Fruit fly (Drosophila melanogaster): ENCODE measurements around the gene nAChRalpha7.
A peak's percentile ranks its signal among the peaks of the same experiment; 100 is the strongest.

Gene nAChRalpha7

dm6 chrX:19348222-19348621, at the start of gene nAChRalpha7:
TSS of gene nAChRalpha7 (minus strand) at chrX:19348447.
- TF ChIP-seq usp (GFP tag; optimal IDR thresholded peaks at IDR 0.05) (no peak), psq (optimal IDR thresholded peaks at IDR 0.05) (no peak)

DNA sequence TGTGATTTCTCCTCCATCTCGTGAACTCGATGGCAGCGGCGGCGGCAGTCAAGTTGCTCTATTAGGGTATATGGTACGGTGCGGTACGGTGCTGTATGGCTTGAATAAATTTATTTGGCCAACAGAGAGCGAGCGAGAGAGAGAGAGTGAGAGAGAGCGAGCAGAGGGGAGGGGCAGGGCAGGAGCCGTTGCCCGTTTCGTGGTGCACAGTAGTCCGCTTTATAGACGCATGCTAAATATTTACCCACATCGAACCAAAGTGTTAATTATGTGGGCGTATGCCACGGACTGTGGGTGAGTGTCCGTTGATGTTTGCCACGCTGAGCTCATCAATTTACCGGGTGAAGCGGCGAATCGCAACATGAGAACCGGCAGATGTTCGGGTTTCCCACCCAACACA, 48.4 kb upstream of the nAChRalpha7 start:
- no peak for TF ChIP-seq Dll (optimal IDR thresholded peaks at IDR 0.05)
- no peak for TF ChIP-seq usp (GFP tag; optimal IDR thresholded peaks at IDR 0.05)
- no peak for TF ChIP-seq psq (optimal IDR thresholded peaks at IDR 0.05)
- TF ChIP-seq EcR (GFP tag; optimal IDR thresholded peaks at IDR 0.05): no peak
- no peak for TF ChIP-seq pan (optimal IDR thresholded peaks at IDR 0.05)
- TF ChIP-seq CG8478 (optimal IDR thresholded peaks at IDR 0.05): no peak

dm6 chrX:19390634-19391033, 42.4 kb upstream of the nAChRalpha7 start:
- no peak for TF ChIP-seq usp (GFP tag; optimal IDR thresholded peaks at IDR 0.05)
- no peak for TF ChIP-seq pan (optimal IDR thresholded peaks at IDR 0.05)
- TF ChIP-seq Dll (optimal IDR thresholded peaks at IDR 0.05): no peak
- TF ChIP-seq CG8478 (optimal IDR thresholded peaks at IDR 0.05): no peak
- TF ChIP-seq EcR (GFP tag; optimal IDR thresholded peaks at IDR 0.05): no peak
- no peak for TF ChIP-seq psq (optimal IDR thresholded peaks at IDR 0.05)

DNA sequence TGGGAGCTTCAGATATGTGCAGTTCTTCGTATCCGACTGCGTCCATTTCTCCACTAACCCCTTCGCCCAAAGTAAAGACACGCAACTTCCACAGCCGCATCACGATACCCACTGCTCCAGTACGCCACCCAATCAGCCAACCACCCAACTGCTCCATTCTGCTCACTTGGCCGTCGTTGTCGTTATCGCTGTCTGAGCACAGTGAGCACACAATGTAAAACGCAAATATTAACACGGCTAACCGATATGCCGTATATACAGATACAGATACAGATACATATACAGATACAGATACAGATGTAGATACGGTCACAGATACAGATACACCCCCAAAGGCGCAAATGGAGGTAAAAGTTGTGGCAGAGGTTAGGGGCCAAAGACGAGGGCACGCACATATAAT, 27.2 kb upstream of the nAChRalpha7 start:
- TF ChIP-seq CG8478 (optimal IDR thresholded peaks at IDR 0.05) (no peak), usp (GFP tag; optimal IDR thresholded peaks at IDR 0.05) (no peak), EcR (GFP tag; optimal IDR thresholded peaks at IDR 0.05) (no peak), pan (optimal IDR thresholded peaks at IDR 0.05) (no peak)

- TF ChIP-seq pan (optimal IDR thresholded peaks at IDR 0.05) (no peak), EcR (GFP tag; optimal IDR thresholded peaks at IDR 0.05) (peak in 1 of 2 experiments; percentile 77)
These were observed 23.8 kb upstream of the nAChRalpha7 start for dm6 chrX:19371996-19372410.

- no peak for TF ChIP-seq psq (optimal IDR thresholded peaks at IDR 0.05)
- peak; percentile 67 for TF ChIP-seq pan (optimal IDR thresholded peaks at IDR 0.05)
These were observed 23.1 kb upstream of the nAChRalpha7 start for dm6 chrX:19371135-19371938.

- TF ChIP-seq usp (GFP tag; optimal IDR thresholded peaks at IDR 0.05) (no peak), Dll (optimal IDR thresholded peaks at IDR 0.05) (no peak), pan (optimal IDR thresholded peaks at IDR 0.05) (no peak), CG8478 (optimal IDR thresholded peaks at IDR 0.05) (no peak), psq (optimal IDR thresholded peaks at IDR 0.05) (no peak), EcR (GFP tag; optimal IDR thresholded peaks at IDR 0.05) (no peak)
These were observed 21.6 kb upstream of the nAChRalpha7 start for dm6 chrX:19369865-19370264.

DNA sequence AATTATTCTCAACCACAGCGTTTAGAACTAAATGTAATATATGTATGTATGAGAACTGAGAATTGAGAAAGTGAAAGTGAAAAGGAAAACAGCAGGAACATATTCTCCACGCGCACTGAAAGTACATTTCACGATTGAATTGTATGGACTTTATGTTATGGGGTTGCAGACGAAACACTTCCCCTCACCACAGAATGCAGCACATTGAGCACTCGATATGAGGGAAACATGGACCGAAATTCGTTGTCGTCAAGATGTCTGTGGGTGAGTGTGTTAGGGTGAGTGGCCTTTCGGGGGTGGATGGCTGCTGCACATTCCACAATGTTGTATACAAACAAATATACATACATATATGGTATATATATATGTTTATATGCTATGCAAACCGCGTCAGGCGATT, 15.8 kb upstream of the nAChRalpha7 start:
- TF ChIP-seq EcR (GFP tag; optimal IDR thresholded peaks at IDR 0.05) (no peak), CG8478 (optimal IDR thresholded peaks at IDR 0.05) (no peak)

DNA sequence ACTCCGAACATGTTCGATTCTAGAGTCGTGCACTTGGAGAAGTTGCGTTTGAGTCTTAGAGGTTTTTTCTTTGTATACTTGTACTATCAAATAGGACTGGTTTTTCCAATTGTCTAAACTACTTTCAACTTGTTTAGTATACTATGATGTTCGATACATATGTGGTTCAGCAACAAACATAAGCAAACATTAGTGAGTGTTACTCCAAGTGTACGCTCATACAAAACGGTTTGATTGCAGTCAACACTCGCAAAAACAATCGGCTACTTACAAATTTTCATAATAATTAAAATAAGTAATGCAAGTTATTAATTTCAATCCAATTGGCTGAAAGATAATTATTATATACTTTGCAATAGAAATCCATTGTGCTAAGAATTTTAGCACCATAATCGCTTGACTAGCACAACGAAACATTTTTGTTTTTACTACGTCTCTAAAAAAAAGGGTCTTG, 13.2 kb upstream of the nAChRalpha7 start:
- TF ChIP-seq pan (optimal IDR thresholded peaks at IDR 0.05) (no peak), usp (GFP tag; optimal IDR thresholded peaks at IDR 0.05) (no peak), CG8478 (optimal IDR thresholded peaks at IDR 0.05) (no peak), Dll (optimal IDR thresholded peaks at IDR 0.05) (no peak), EcR (GFP tag; optimal IDR thresholded peaks at IDR 0.05) (no peak), psq (optimal IDR thresholded peaks at IDR 0.05) (no peak)

DNA sequence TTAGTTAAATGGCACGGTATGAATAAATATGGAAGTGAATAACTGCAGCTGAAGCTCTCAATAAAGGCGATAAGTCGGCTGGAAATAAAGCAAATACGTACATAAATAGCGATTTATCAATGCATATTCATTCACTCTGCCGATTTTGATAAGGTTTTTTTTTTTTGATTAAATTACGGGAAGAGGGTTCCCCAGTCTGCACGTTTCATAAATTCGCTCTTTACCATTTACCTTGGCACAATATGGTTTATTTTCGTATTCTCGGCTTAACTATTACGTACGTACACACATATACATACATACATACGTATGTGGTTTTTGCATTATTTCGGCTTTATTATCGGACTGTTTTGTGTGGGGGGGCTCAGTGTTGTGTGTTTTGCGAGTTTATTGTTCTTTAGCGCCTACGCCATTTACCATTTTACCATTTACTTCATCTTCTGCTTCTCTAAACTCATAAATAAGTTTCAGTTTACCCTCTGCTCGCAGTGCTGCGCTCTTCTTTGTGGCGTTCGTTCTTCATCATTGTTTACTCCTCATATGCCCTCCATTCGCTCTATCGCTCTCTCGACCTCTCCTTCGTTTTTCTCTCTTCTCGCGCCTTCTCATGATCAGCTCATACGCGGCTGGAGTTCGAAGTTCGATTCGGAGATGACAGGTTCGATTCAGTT, 12.6 kb upstream of the nAChRalpha7 start:
- TF ChIP-seq EcR (GFP tag; optimal IDR thresholded peaks at IDR 0.05) (no peak), Dll (optimal IDR thresholded peaks at IDR 0.05) (no peak), psq (optimal IDR thresholded peaks at IDR 0.05) (no peak), pan (optimal IDR thresholded peaks at IDR 0.05) (no peak), usp (GFP tag; optimal IDR thresholded peaks at IDR 0.05) (no peak), CG8478 (optimal IDR thresholded peaks at IDR 0.05) (no peak)

DNA sequence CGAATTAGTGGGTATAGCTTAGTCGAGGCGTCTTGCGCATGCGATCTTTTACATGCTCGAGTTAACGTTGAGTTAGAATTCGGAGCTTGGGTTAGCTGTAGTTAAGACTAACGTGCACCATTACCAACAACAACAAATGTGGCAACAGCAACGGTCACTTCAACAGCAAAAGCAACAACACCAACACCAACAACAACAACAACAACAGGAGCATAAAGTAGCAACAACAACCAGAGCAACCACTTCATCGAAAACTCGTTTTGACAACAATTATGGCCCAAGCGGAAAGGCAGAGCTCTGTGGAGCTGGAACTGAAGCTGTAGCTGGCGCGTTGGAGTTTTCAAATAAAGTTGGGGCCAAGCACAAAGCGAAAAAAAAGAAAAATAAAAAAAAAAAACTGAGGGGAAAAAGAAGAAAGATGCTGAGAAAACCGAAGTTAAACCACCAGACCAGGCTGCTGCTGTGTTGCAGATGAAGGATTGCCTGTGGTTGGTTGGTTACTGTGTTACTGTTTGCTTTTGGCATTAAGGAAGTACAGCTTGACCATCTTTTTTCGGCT, 10.8 kb upstream of the nAChRalpha7 start:
- TF ChIP-seq usp (GFP tag; optimal IDR thresholded peaks at IDR 0.05): no peak
- TF ChIP-seq EcR (GFP tag; optimal IDR thresholded peaks at IDR 0.05): no peak
- no peak for TF ChIP-seq psq (optimal IDR thresholded peaks at IDR 0.05)
- TF ChIP-seq Dll (optimal IDR thresholded peaks at IDR 0.05): no peak
- TF ChIP-seq CG8478 (optimal IDR thresholded peaks at IDR 0.05): no peak
- TF ChIP-seq pan (optimal IDR thresholded peaks at IDR 0.05): no peak

DNA sequence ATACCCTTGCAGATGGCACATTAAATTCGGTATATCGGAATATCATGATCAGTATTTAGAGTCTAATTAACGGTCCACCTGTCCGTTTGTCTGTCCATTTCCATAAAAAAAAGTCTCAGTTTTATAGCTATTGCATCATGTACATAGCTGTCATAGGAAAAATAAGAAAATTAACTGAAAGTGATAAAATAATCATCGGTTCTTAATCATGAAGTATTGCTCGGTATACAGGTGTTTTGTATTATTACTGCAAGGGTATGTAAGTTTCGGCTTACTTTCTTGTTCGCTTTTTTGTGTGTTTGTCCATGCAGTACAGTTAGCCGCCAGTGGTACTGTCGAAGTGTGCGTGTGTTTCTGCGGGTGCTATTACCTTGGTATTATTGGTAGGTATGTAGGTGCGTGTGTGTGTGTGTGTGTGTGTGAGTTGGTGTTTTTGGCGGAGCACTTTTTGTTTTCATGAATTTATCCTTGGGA, 6.4 kb upstream of the nAChRalpha7 start:
- TF ChIP-seq usp (GFP tag; optimal IDR thresholded peaks at IDR 0.05) (no peak), Dll (optimal IDR thresholded peaks at IDR 0.05) (no peak), pan (optimal IDR thresholded peaks at IDR 0.05) (no peak), psq (optimal IDR thresholded peaks at IDR 0.05) (no peak), EcR (GFP tag; optimal IDR thresholded peaks at IDR 0.05) (no peak), CG8478 (optimal IDR thresholded peaks at IDR 0.05) (no peak)

Data from whole organism.